Worm (Caenorhabditis elegans): ENCODE measurements around the gene ZK632.11.

Gene ZK632.11

DNA sequence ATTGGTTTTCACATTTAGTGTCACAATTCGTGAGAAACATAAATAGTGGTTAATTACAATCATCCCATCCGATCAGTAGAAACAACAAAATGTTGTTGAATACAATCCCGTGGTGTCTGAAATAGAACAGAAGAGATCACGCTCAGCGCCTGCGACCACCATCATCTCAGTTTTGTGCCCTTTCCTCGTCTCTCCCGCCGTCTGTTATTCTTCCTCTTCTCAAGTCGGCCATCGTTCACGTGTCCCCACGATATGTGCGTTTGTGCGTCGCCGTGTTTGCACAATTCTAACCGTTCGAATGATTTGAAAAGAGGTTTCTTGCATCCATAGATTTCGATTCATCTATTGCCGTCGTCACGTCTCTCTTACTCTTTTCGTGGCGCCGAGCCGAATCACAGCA lies 9.0 kb upstream of the ZK632.11 start, which contains the start of gene panl-3 (continued):
- TF ChIP-seq ama-1 (optimal IDR thresholded peaks at IDR 0.05) (no peak), alr-1 (tag; optimal IDR thresholded peaks at IDR 0.05) (no peak), lin-11 (tag; optimal IDR thresholded peaks at IDR 0.05) (peak; percentile 41), C34F6.9 (tag; optimal IDR thresholded peaks at IDR 0.05) (peak; percentile 82), sma-9 (GFP tag; optimal IDR thresholded peaks at IDR 0.05) (peak; percentile 42), sma-9 (tag; optimal IDR thresholded peaks at IDR 0.05) (no peak), skn-1 (tag; optimal IDR thresholded peaks at IDR 0.05) (no peak), nhr-12 (tag; optimal IDR thresholded peaks at IDR 0.05) (no peak), elt-3 (tag; optimal IDR thresholded peaks at IDR 0.05) (no peak), ceh-82 (tag; optimal IDR thresholded peaks at IDR 0.05) (no peak), dmd-4 (tag; optimal IDR thresholded peaks at IDR 0.05) (no peak), ceh-16 (tag; optimal IDR thresholded peaks at IDR 0.05) (no peak), blmp-1 (tag; optimal IDR thresholded peaks at IDR 0.05; ENCODE audit: insufficient read depth) (peak; percentile 4), nhr-6 (tag; optimal IDR thresholded peaks at IDR 0.05) (no peak), elt-1 (tag; optimal IDR thresholded peaks at IDR 0.05) (no peak)

DNA sequence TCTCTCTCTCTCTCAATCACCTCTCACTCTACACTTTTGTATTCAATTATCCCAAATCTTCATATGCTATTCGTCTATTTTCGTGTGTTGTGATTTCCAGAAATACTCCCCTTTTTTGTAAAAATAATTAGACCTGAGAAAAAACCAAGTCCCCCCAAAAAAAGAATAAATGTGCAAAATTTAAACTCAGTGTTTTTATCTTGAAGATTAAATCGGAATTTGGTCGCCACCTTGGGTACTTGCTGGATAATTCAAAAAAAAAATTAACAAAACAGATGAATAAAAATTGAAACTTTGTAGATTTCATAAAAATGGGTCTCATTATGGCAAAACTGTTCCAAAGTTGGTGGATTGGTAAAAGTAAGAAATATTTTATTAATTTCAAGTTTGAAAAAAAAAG lies 4.8 kb upstream of the ZK632.11 start, which contains the start of gene arl-5:
Gene arl-5 (plus strand): TSS at position 301 of the 400 bp plus-strand sequence.
- TF ChIP-seq Y55F3AM.14 (GFP tag; optimal IDR thresholded peaks at IDR 0.05) (no peak), nhr-6 (tag; optimal IDR thresholded peaks at IDR 0.05) (no peak), elt-3 (tag; optimal IDR thresholded peaks at IDR 0.05) (no peak), sma-9 (GFP tag; optimal IDR thresholded peaks at IDR 0.05) (no peak), sma-9 (tag; optimal IDR thresholded peaks at IDR 0.05) (no peak), ztf-1 (GFP tag; conservative IDR thresholded peaks at IDR 0.05) (no peak), nhr-23 (tag; optimal IDR thresholded peaks at IDR 0.05) (no peak), nhr-237 (tag; optimal IDR thresholded peaks at IDR 0.05) (no peak), nhr-77 (tag; optimal IDR thresholded peaks at IDR 0.05) (no peak), sem-4 (tag; optimal IDR thresholded peaks at IDR 0.05) (no peak), lsy-2 (tag; optimal IDR thresholded peaks at IDR 0.05) (no peak), R02D3.7 (tag; optimal IDR thresholded peaks at IDR 0.05) (no peak), lin-39 (tag; optimal IDR thresholded peaks at IDR 0.05) (no peak), unc-39 (tag; optimal IDR thresholded peaks at IDR 0.05) (no peak), dmd-4 (tag; optimal IDR thresholded peaks at IDR 0.05) (no peak), mdl-1 (tag; optimal IDR thresholded peaks at IDR 0.05) (no peak), mbf-1 (tag; optimal IDR thresholded peaks at IDR 0.05) (no peak), aly-2 (tag; optimal IDR thresholded peaks at IDR 0.05) (no peak)

DNA sequence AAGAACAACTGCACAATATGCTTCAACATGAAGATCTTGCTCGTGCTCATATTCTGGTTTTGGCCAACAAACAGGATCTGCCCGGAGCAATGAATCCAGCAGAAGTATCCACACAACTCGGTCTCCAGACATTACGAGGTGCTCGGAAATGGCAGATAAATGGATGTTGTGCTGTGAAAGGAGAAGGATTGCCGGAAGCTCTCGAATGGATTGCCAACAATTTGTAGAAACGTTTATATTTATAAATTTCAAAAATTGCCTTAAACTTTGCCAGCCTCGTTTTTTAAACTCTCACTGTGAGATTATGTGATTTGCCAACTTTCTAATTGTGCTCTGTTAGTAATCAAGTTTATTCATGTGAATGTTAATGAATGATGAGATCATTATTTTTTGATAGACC lies 4.0 kb upstream of the ZK632.11 start:
- no peak for TF ChIP-seq Y55F3AM.14 (GFP tag; optimal IDR thresholded peaks at IDR 0.05)
- no peak for TF ChIP-seq lin-11 (tag; optimal IDR thresholded peaks at IDR 0.05)
- TF ChIP-seq blmp-1 (tag; optimal IDR thresholded peaks at IDR 0.05; ENCODE audit: insufficient read depth): no peak
- TF ChIP-seq sem-4 (tag; optimal IDR thresholded peaks at IDR 0.05): no peak
- TF ChIP-seq dmd-4 (tag; optimal IDR thresholded peaks at IDR 0.05): no peak
- TF ChIP-seq nhr-129 (tag; optimal IDR thresholded peaks at IDR 0.05): no peak
- TF ChIP-seq unc-55 (GFP tag; optimal IDR thresholded peaks at IDR 0.05): no peak
- no peak for TF ChIP-seq unc-62 (GFP tag; optimal IDR thresholded peaks at IDR 0.05)
- no peak for TF ChIP-seq snpc-4 (tag; optimal IDR thresholded peaks at IDR 0.05)
- no peak for TF ChIP-seq gmeb-1 (tag; optimal IDR thresholded peaks at IDR 0.05)
- TF ChIP-seq sma-3 (GFP tag; optimal IDR thresholded peaks at IDR 0.05): no peak
- no peak for TF ChIP-seq nhr-12 (tag; optimal IDR thresholded peaks at IDR 0.05)
- TF ChIP-seq ZK546.5 (tag; optimal IDR thresholded peaks at IDR 0.05): no peak
- no peak for TF ChIP-seq sma-9 (GFP tag; optimal IDR thresholded peaks at IDR 0.05)
- TF ChIP-seq sma-9 (tag; optimal IDR thresholded peaks at IDR 0.05): no peak
- no peak for TF ChIP-seq skn-1 (tag; optimal IDR thresholded peaks at IDR 0.05)
- no peak for TF ChIP-seq nhr-10 (tag; optimal IDR thresholded peaks at IDR 0.05)
- TF ChIP-seq nhr-21 (tag; optimal IDR thresholded peaks at IDR 0.05): no peak
- no peak for TF ChIP-seq nhr-25 (tag; optimal IDR thresholded peaks at IDR 0.05)

DNA sequence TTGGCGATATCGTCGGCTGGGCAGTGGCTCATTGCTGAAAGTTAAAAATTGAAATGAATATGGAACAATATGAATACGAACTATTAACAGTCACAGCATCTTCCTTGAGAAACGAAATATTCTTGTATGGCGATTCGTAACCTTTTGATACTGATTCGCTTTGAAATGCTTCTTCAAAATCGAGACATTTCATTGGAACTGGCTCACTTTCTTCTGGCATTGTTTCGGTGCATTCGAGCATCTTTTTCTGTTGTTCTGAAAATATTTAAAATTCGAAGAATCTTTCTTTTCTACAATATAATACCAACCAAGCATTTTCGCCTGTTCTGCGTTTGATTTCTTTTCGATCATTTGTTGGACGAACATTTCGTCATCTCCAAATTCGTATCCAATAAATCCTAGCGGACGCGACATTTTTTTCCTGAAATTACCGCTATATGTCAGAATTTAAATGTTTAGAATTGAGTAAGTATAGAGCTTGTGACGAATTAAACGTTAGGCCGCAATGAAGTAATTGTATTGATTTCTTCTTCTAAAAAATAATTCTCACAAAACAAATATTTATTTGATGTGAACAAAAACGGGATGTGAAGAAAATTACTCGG lies 3.3 kb upstream of the ZK632.11 start, which contains the start of gene lin-52:
Gene lin-52 (minus strand): TSS at position 421 of the 605 bp plus-strand sequence.
- TF ChIP-seq ceh-82 (tag; optimal IDR thresholded peaks at IDR 0.05): no peak
- TF ChIP-seq unc-39 (tag; optimal IDR thresholded peaks at IDR 0.05): no peak
- peak in 1 of 2 experiments; percentile 32 for TF ChIP-seq lsy-2 (tag; optimal IDR thresholded peaks at IDR 0.05)
- TF ChIP-seq ama-1 (optimal IDR thresholded peaks at IDR 0.05): peak; percentile 67
- peak; percentile 78 for TF ChIP-seq ztf-4 (tag; optimal IDR thresholded peaks at IDR 0.05)
- TF ChIP-seq lin-13 (GFP tag; optimal IDR thresholded peaks at IDR 0.05): peak; percentile 11
- no peak for TF ChIP-seq nhr-6 (tag; optimal IDR thresholded peaks at IDR 0.05)
- no peak for TF ChIP-seq peb-1 (tag; optimal IDR thresholded peaks at IDR 0.05)
- TF ChIP-seq nhr-11 (tag; optimal IDR thresholded peaks at IDR 0.05): no peak
- TF ChIP-seq mab-5 (tag; optimal IDR thresholded peaks at IDR 0.05): no peak
- no peak for TF ChIP-seq egl-27 (tag; optimal IDR thresholded peaks at IDR 0.05)
- TF ChIP-seq gmeb-1 (tag; optimal IDR thresholded peaks at IDR 0.05): no peak
- no peak for TF ChIP-seq Y55F3AM.14 (GFP tag; optimal IDR thresholded peaks at IDR 0.05)
- TF ChIP-seq nhr-25 (tag; optimal IDR thresholded peaks at IDR 0.05): peak; percentile 2
- TF ChIP-seq C34F6.9 (tag; optimal IDR thresholded peaks at IDR 0.05): no peak
- no peak for TF ChIP-seq sma-9 (GFP tag; optimal IDR thresholded peaks at IDR 0.05)
- TF ChIP-seq sma-9 (tag; optimal IDR thresholded peaks at IDR 0.05): no peak
- no peak for TF ChIP-seq nhr-21 (tag; optimal IDR thresholded peaks at IDR 0.05)
- TF ChIP-seq sma-3 (GFP tag; optimal IDR thresholded peaks at IDR 0.05): peak; percentile 40
- no peak for TF ChIP-seq ceh-16 (tag; optimal IDR thresholded peaks at IDR 0.05)
- TF ChIP-seq aly-2 (tag; optimal IDR thresholded peaks at IDR 0.05): no peak
- no peak for TF ChIP-seq elt-1 (tag; optimal IDR thresholded peaks at IDR 0.05)
- peak; percentile 18 for TF ChIP-seq crh-2 (tag; optimal IDR thresholded peaks at IDR 0.05)
- no peak for TF ChIP-seq dmd-4 (tag; optimal IDR thresholded peaks at IDR 0.05)
- TF ChIP-seq ZK546.5 (tag; optimal IDR thresholded peaks at IDR 0.05): no peak
- TF ChIP-seq nhr-10 (tag; optimal IDR thresholded peaks at IDR 0.05): no peak
- no peak for TF ChIP-seq snpc-4 (tag; optimal IDR thresholded peaks at IDR 0.05)
